Fruit fly (Drosophila melanogaster): ENCODE data around the gene Elp6.

DNA sequence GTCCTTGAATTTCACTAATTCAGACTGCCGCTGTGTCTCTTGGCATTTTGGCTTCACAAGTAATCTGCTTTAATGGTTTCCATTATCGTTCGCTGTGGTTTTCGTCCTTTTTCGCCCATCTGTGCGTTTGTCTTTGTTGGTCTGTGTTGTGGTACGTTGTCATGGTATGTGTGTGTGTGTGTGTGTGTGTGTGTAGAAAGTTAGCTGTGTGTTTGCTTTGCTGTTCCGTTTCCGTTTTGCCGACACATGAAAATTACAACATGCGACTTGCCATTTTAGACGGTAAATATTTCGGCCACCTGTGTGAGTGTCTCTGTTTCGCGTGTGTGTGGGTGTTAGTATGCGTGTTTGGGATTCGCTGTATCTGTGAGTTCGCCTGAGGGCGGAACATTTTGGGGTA lies 9.8 kb downstream of the Elp6 start:
- TF ChIP-seq CG16779 (tag; optimal IDR thresholded peaks at IDR 0.05) (no peak), Hr38 (GFP tag; optimal IDR thresholded peaks at IDR 0.05) (no peak), CG7368 (GFP tag; optimal IDR thresholded peaks at IDR 0.05) (no peak), eg (GFP tag; IDR thresholded peaks at IDR 0.05) (no peak), CG4318 (GFP tag; optimal IDR thresholded peaks at IDR 0.05) (no peak), CG8632 (GFP tag; optimal IDR thresholded peaks at IDR 0.05) (no peak), dsx (GFP tag; optimal IDR thresholded peaks at IDR 0.05; ENCODE audit: poor library complexity, severe bottlenecking) (no peak), CG11294 (GFP tag; IDR thresholded peaks at IDR 0.05) (no peak), Blimp-1 (GFP tag; optimal IDR thresholded peaks at IDR 0.05) (no peak), esn (GFP tag; optimal IDR thresholded peaks at IDR 0.05) (no peak), Ets96B (tag; optimal IDR thresholded peaks at IDR 0.05) (no peak), Sox14 (GFP tag; optimal IDR thresholded peaks at IDR 0.05) (no peak)
